Fruit fly (Drosophila melanogaster) whole organism, embryonic: Measurements from ENCODE around the gene Kaz-m1.
A peak's percentile ranks its signal among the peaks of the same experiment; 100 is the strongest.

Experiments used
- Blimp-1 ChIP-seq: fragments of 200-800 bp; sonication (Bioruptor generic); optimal IDR thresholded peaks from 3 replicates; lab custom pipeline; 2018; ENCODE audit warnings: missing biosample characterization, missing genetic modification characterization, mild to moderate bottlenecking, moderate library complexity, missing genetic modification reagents
- CG10366 ChIP-seq: fragments of 200-800 bp; sonication (Bioruptor generic); IDR thresholded peaks from 2 replicates; pipeline ENCODE4 v1.3.6; 2022; ENCODE audit warnings: missing biosample characterization, missing genetic modification characterization
- CG10543 ChIP-seq: fragments of 200-800 bp; sonication (Bioruptor generic); optimal IDR thresholded peaks from 3 replicates; lab custom pipeline; 2017; ENCODE audit warnings: missing biosample characterization, mild to moderate bottlenecking, missing genetic modification characterization, moderate library complexity
- CG12219 ChIP-seq: fragments of 200-800 bp; sonication (Bioruptor generic); optimal IDR thresholded peaks from 3 replicates; lab custom pipeline; 2018; ENCODE audit warnings: missing biosample characterization, mild to moderate bottlenecking, missing genetic modification characterization
- CG12769 ChIP-seq: fragments of 200-800 bp; sonication (Bioruptor generic); optimal IDR thresholded peaks from 2 replicates; lab custom pipeline; 2019; ENCODE audit warnings: missing biosample characterization, mild to moderate bottlenecking, missing genetic modification characterization, moderate library complexity
- CG14050 ChIP-seq: fragments of 200-800 bp; sonication (Bioruptor generic); IDR thresholded peaks from 3 replicates; pipeline ENCODE4 v1.3.6; 2022; ENCODE audit warnings: missing biosample characterization, missing genetic modification characterization
- CG14710 ChIP-seq: fragments of 200-800 bp; sonication (Bioruptor generic); optimal IDR thresholded peaks from 3 replicates; lab custom pipeline; 2019; ENCODE audit warnings: missing biosample characterization, mild to moderate bottlenecking, missing genetic modification characterization, moderate library complexity
- CG14965 ChIP-seq: fragments of 200-800 bp; sonication (Bioruptor generic); optimal IDR thresholded peaks from 2 replicates; lab custom pipeline; 2016; ENCODE audit warnings: missing biosample characterization, missing genetic modification characterization, borderline replicate concordance
- CG17802 ChIP-seq: fragments of 200-800 bp; sonication (Bioruptor generic); optimal IDR thresholded peaks from 2 replicates; lab custom pipeline; 2018; ENCODE audit warnings: missing biosample characterization, mild to moderate bottlenecking, missing genetic modification characterization, moderate library complexity
- CG31388 ChIP-seq: fragments of 200-800 bp; sonication (Bioruptor generic); optimal IDR thresholded peaks from 2 replicates; lab custom pipeline; 2016; ENCODE audit warnings: missing biosample characterization, missing genetic modification characterization
- CG4360 ChIP-seq: fragments of 200-800 bp; sonication (Bioruptor generic); IDR thresholded peaks from 2 replicates; pipeline ENCODE4 v1.3.6; 2022; ENCODE audit warnings: missing biosample characterization, missing genetic modification characterization
- CG6175 ChIP-seq: fragments of 200-800 bp; sonication (Bioruptor generic); IDR thresholded peaks from 3 replicates; pipeline ENCODE4 v1.3.6; 2022; ENCODE audit warnings: missing biosample characterization, missing genetic modification characterization
- CG6683 ChIP-seq: fragments of 200-800 bp; sonication (Bioruptor generic); optimal IDR thresholded peaks from 2 replicates; lab custom pipeline; 2017; ENCODE audit warnings: missing biosample characterization, mild to moderate bottlenecking, missing genetic modification characterization, missing genetic modification reagents
- CG8290 ChIP-seq, 3 experiments: fragments of 200-800 bp; sonication (Bioruptor generic); optimal IDR thresholded peaks; 2 replicates each; lab custom pipeline; 2016 to 2019; ENCODE audit warnings: missing biosample characterization in 3 of 3, missing genetic modification characterization in 3 of 3, mild to moderate bottlenecking in 2 of 3, moderate library complexity in 1 of 3
- CG9609 ChIP-seq: fragments of 200-800 bp; sonication (Bioruptor generic); optimal IDR thresholded peaks from 3 replicates; lab custom pipeline; 2016; ENCODE audit warnings: missing biosample characterization, missing genetic modification characterization
- CHES-1-like ChIP-seq: fragments of 200-800 bp; sonication (Bioruptor generic); optimal IDR thresholded peaks from 2 replicates; lab custom pipeline; 2016; ENCODE audit warnings: missing biosample characterization, missing genetic modification characterization
- D ChIP-seq, 2 experiments: fragments of 200-800 bp in 1 of 2; fragments of >200 bp in 1 of 2; sonication (Bioruptor generic) in 1 of 2; optimal IDR thresholded peaks; 2 replicates in 1 of 2; 3 replicates in 1 of 2; lab custom pipeline; 2017; ENCODE audit warnings: mild to moderate bottlenecking in 1 of 2, missing biosample characterization in 1 of 2, missing genetic modification characterization in 1 of 2, missing genetic modification reagents in 1 of 2
- D19A ChIP-seq: fragments of 200-800 bp; optimal IDR thresholded peaks from 3 replicates; lab custom pipeline; 2019; ENCODE audit warnings: missing biosample characterization, mild to moderate bottlenecking, missing genetic modification characterization, moderate library complexity
- Dad ChIP-seq: fragments of 200-800 bp; sonication (Bioruptor generic); optimal IDR thresholded peaks from 3 replicates; lab custom pipeline; 2016; ENCODE audit warnings: missing biosample characterization, missing genetic modification characterization
- E2f1 ChIP-seq: fragments of 200-800 bp; sonication (Bioruptor generic); IDR thresholded peaks from 2 replicates; pipeline ENCODE4 v1.3.6; 2022; ENCODE audit warnings: missing biosample characterization, missing genetic modification characterization
- E2f2 ChIP-seq: fragments of 200-800 bp; sonication (Bioruptor generic); IDR thresholded peaks from 2 replicates; pipeline ENCODE4 v1.3.6; 2022; ENCODE audit warnings: missing biosample characterization, missing genetic modification characterization
- Elba2 ChIP-seq: fragments of 200-800 bp; sonication (Bioruptor generic); optimal IDR thresholded peaks from 3 replicates; lab custom pipeline; 2016; ENCODE audit warnings: missing biosample characterization, missing genetic modification characterization
- HLHmδ ChIP-seq: fragments of 200-800 bp; sonication (Bioruptor generic); optimal IDR thresholded peaks from 2 replicates; lab custom pipeline; 2018; ENCODE audit warnings: missing biosample characterization, mild to moderate bottlenecking, missing genetic modification characterization, moderate library complexity
- Hr3 ChIP-seq: fragments of 200-800 bp; sonication (Bioruptor generic); optimal IDR thresholded peaks from 3 replicates; lab custom pipeline; 2016; ENCODE audit warnings: missing biosample characterization, missing genetic modification characterization
- Hsf ChIP-seq: fragments of 200-800 bp; sonication (Bioruptor generic); optimal IDR thresholded peaks from 3 replicates; lab custom pipeline; 2016; ENCODE audit warnings: missing biosample characterization, missing genetic modification characterization
- Jarid2 ChIP-seq: fragments of 200-800 bp; sonication (Bioruptor generic); optimal IDR thresholded peaks from 3 replicates; lab custom pipeline; 2017; ENCODE audit warnings: mild to moderate bottlenecking, missing biosample characterization, missing genetic modification reagents, missing genetic modification characterization
- Kr ChIP-seq: fragments of 200-800 bp; sonication (Bioruptor generic); optimal IDR thresholded peaks from 2 replicates; lab custom pipeline; 2017; ENCODE audit warnings: missing biosample characterization, mild to moderate bottlenecking, missing genetic modification characterization
- Lim3 ChIP-seq: fragments of 200-800 bp; sonication (Bioruptor generic); IDR thresholded peaks from 2 replicates; pipeline ENCODE4 v1.3.6; 2022; ENCODE audit warnings: missing biosample characterization, missing genetic modification characterization
- Myb ChIP-seq: fragments of 200-800 bp; sonication (Bioruptor generic); optimal IDR thresholded peaks from 2 replicates; lab custom pipeline; 2016; ENCODE audit warnings: missing biosample characterization, missing genetic modification characterization
- NfI ChIP-seq: fragments of 200-800 bp; sonication (Bioruptor generic); optimal IDR thresholded peaks from 3 replicates; lab custom pipeline; 2018; ENCODE audit warnings: missing biosample characterization, mild to moderate bottlenecking, missing genetic modification characterization, moderate library complexity
- Opbp ChIP-seq: fragments of 200-800 bp; sonication (Bioruptor generic); IDR thresholded peaks from 3 replicates; pipeline ENCODE4 v1.3.6; 2022; ENCODE audit warnings: missing biosample characterization, missing genetic modification characterization; ENCODE audit not compliant: partially characterized antibody
- Usf ChIP-seq: fragments of 200-800 bp; sonication (Bioruptor generic); optimal IDR thresholded peaks from 2 replicates; lab custom pipeline; 2017; ENCODE audit warnings: missing genotype, missing biosample characterization, missing genetic modification characterization
- chn ChIP-seq: fragments of 200-800 bp; sonication (Bioruptor generic); optimal IDR thresholded peaks from 2 replicates; lab custom pipeline; 2016; ENCODE audit warnings: missing biosample characterization, missing genetic modification characterization
- cwo ChIP-seq: fragments of 200-800 bp; sonication (Bioruptor generic); optimal IDR thresholded peaks from 3 replicates; lab custom pipeline; 2017; ENCODE audit warnings: missing biosample characterization, missing genetic modification characterization, mild to moderate bottlenecking, moderate library complexity, missing genetic modification reagents
- dimm ChIP-seq: fragments of 200-800 bp; sonication (Bioruptor generic); IDR thresholded peaks from 2 replicates; pipeline ENCODE4 v1.3.6; 2022; ENCODE audit warnings: missing biosample characterization, missing genetic modification characterization
- dmrt11E ChIP-seq: fragments of 200-800 bp; sonication (Bioruptor generic); optimal IDR thresholded peaks from 3 replicates; lab custom pipeline; 2018; ENCODE audit warnings: missing biosample characterization, mild to moderate bottlenecking, missing genetic modification characterization, moderate library complexity
- h ChIP-seq: fragments of >200 bp; optimal IDR thresholded peaks from 2 replicates; lab custom pipeline; 2017
- kah ChIP-seq: fragments of 200-800 bp; sonication (Bioruptor generic); optimal IDR thresholded peaks from 2 replicates; lab custom pipeline; 2018; ENCODE audit warnings: missing biosample characterization, mild to moderate bottlenecking, missing genetic modification characterization
- maf-S ChIP-seq: fragments of 200-800 bp; sonication (Bioruptor generic); optimal IDR thresholded peaks from 2 replicates; lab custom pipeline; 2016; ENCODE audit warnings: missing biosample characterization, missing genetic modification characterization
- onecut ChIP-seq: fragments of 200-800 bp; sonication (Bioruptor generic); IDR thresholded peaks from 2 replicates; pipeline ENCODE4 v1.3.6; 2022; ENCODE audit warnings: missing biosample characterization, missing genetic modification characterization
- ro ChIP-seq: fragments of 200-800 bp; sonication (Bioruptor generic); IDR thresholded peaks from 2 replicates; pipeline ENCODE4 v1.3.6; 2022; ENCODE audit warnings: missing biosample characterization, missing genetic modification characterization
- shn ChIP-seq: fragments of 200-800 bp; sonication (Bioruptor generic); optimal IDR thresholded peaks from 3 replicates; lab custom pipeline; 2016; ENCODE audit warnings: missing biosample characterization, missing genetic modification characterization
- sqz ChIP-seq: fragments of 200-800 bp; sonication (Bioruptor generic); optimal IDR thresholded peaks from 3 replicates; lab custom pipeline; 2018; ENCODE audit warnings: missing biosample characterization, mild to moderate bottlenecking, missing genetic modification characterization
- trh ChIP-seq: fragments of 200-800 bp; sonication (Bioruptor generic); optimal IDR thresholded peaks from 2 replicates; lab custom pipeline; 2016; ENCODE audit warnings: missing biosample characterization, missing genetic modification characterization
- twi ChIP-seq: fragments of 200-800 bp; optimal IDR thresholded peaks from 2 replicates; lab custom pipeline; 2019; ENCODE audit warnings: missing biosample characterization, mild to moderate bottlenecking, missing genetic modification characterization, moderate library complexity
- unc-4 ChIP-seq: fragments of 200-800 bp; sonication (Bioruptor generic); IDR thresholded peaks from 2 replicates; pipeline ENCODE4 v1.3.6; 2022; ENCODE audit warnings: missing biosample characterization, missing genetic modification characterization; ENCODE audit not compliant: partially characterized antibody
- unpg ChIP-seq: fragments of 200-800 bp; sonication (Bioruptor generic); optimal IDR thresholded peaks from 3 replicates; lab custom pipeline; 2018; ENCODE audit warnings: missing biosample characterization, mild to moderate bottlenecking, missing genetic modification characterization, moderate library complexity
- wek ChIP-seq: fragments of 200-800 bp; sonication (Bioruptor generic); optimal IDR thresholded peaks from 3 replicates; lab custom pipeline; 2018; ENCODE audit warnings: missing biosample characterization, mild to moderate bottlenecking, missing genetic modification characterization, moderate library complexity

Kaz-m1 gene

DNA sequence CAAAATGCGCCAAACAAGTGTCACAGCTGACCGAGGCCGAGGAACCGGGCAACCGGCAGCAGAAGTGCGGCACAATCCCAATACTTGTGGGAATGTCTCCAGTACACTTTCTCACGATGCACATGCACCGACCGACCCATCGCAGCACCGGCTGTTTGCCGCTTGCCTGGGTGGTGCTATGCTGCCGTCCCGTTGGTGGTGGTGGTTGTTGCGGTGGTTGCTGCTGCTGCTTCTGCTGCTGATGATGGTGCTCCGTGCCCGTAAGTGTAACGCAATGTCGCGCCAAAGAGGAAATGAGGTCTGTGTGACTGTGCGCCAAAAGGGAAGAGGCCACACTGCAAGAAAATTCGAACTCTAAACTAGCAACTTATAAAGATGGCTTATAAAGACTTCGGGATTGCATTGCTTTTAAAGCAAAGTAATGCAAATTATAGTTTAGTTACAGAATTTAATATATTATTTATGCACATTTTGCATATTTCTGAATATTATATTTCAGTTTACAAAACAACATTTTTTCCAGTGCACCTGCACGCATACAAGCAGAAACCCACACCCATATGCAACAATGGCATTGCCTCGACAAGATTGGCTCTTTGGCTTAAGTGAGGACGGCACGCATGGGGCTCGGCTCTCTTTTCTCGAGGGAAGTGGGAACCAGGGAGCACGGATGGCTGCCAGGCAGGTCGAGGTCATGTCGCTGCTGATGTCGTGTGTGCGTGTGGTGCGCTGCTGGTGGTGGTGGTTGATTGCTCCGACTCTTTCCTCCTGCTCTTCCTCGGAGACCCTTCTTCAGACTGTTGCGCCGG is 18.1 kb upstream of the Kaz-m1 start, which contains the start of gene CG43116 (continued):
- TF ChIP-seq Elba2 (GFP tag; lab: Kevin White, UChicago) (peak; percentile 75), Hsf (GFP tag; lab: Kevin White, UChicago) (peak; percentile 82), CG6175 (GFP tag; lab: Robert Waterston, UW) (no peak), CG6683 (GFP tag; lab: Kevin White, UChicago) (no peak), E2f2 (peak; percentile 46; the same call in 1 of the 2 replicates), chn (GFP tag; lab: Kevin White, UChicago) (peak; percentile 90), wek (GFP tag; lab: Kevin White, UChicago) (peak; percentile 57), NfI (GFP tag; lab: Kevin White, UChicago) (no peak), Opbp (GFP tag; lab: Robert Waterston, UW) (no peak), CHES-1-like (no peak), CG12769 (tag; lab: Kevin White, UChicago) (no peak), sqz (GFP tag; lab: Kevin White, UChicago) (no peak), CG12219 (GFP tag; lab: Kevin White, UChicago) (peak; percentile 81), unc-4 (GFP tag; lab: Robert Waterston, UW) (no peak), Dad (GFP tag; lab: Kevin White, UChicago) (peak; percentile 67), shn (GFP tag; lab: Kevin White, UChicago) (peak; percentile 29), CG8290 (GFP tag; optimal IDR thresholded peaks at IDR 0.05; lab: Kevin White, UChicago) (peak; percentile 93), CG8290 (tag; optimal IDR thresholded peaks at IDR 0.05; lab: Kevin White, UChicago) (peak in 1 of 2 experiments; percentile 82), Usf (GFP tag; lab: Kevin White, UChicago) (peak; percentile 91), h (lab: Kevin White, UChicago) (no peak), dmrt11E (tag; lab: Kevin White, UChicago) (peak; percentile 99), CG4360 (peak; percentile 54), Kr (peak; percentile 92), cwo (GFP tag; lab: Kevin White, UChicago) (no peak), Lim3 (GFP tag; lab: Robert Waterston, UW) (peak; percentile 48), CG14050 (peak; percentile 49), D (optimal IDR thresholded peaks at IDR 0.05; lab: Kevin White, UChicago) (no peak), D (GFP tag; optimal IDR thresholded peaks at IDR 0.05; lab: Kevin White, UChicago) (peak; percentile 94), CG14965 (no peak), ro (GFP tag; lab: Robert Waterston, UW) (peak; percentile 80), Myb (GFP tag; lab: Kevin White, UChicago) (peak; percentile 8), Hr3 (peak; percentile 91), dimm (peak; percentile 49), CG14710 (tag; lab: Kevin White, UChicago) (peak; percentile 97), HLHmδ (GFP tag; lab: Kevin White, UChicago) (peak; percentile 100), kah (GFP tag; lab: Kevin White, UChicago) (peak; percentile 91), CG10543 (GFP tag; lab: Kevin White, UChicago) (no peak), twi (tag; lab: Kevin White, UChicago) (peak; percentile 86), onecut (peak; percentile 84), unpg (GFP tag; lab: Kevin White, UChicago) (peak; percentile 95), D19A (tag; lab: Kevin White, UChicago) (peak; percentile 89), E2f1 (GFP tag; lab: Robert Waterston, UW) (peak; percentile 78), Blimp-1 (GFP tag; lab: Kevin White, UChicago) (peak; percentile 91), Jarid2 (GFP tag; lab: Kevin White, UChicago) (peak; percentile 29), CG9609 (peak; percentile 50), maf-S (peak; percentile 40), trh (peak; percentile 59), CG10366 (GFP tag; lab: Robert Waterston, UW) (peak; percentile 52; the same call in 1 of the 2 replicates), CG31388 (peak; percentile 34), CG17802 (tag; lab: Kevin White, UChicago) (peak; percentile 78)
